Worm (Caenorhabditis elegans) whole organism, L4 larva: ENCODE results near the gene F08D12.12.
A peak's percentile ranks its signal among the peaks of the same experiment; 100 is the strongest.

Source experiments
- F10B5.3 ChIP-seq: sonication (generic microtip); optimal IDR thresholded peaks from 2 replicates; lab custom pipeline; 2016; ENCODE audit warnings: mild to moderate bottlenecking, missing genetic modification characterization, missing compliant biosample characterization
- F26F4.8 ChIP-seq: fragments of 200-800 bp; sonication (Bioruptor generic); conservative IDR thresholded peaks from 2 replicates; pipeline ENCODE4 v1.3.6; 2022; ENCODE audit warnings: missing genetic modification characterization, missing compliant biosample characterization
- F37D6.2 ChIP-seq: sonication (generic microtip); optimal IDR thresholded peaks from 2 replicates; lab custom pipeline; 2016; ENCODE audit warnings: mild to moderate bottlenecking, missing genetic modification characterization, missing compliant biosample characterization
- F49E8.2 ChIP-seq: sonication (generic microtip); optimal IDR thresholded peaks from 2 replicates; lab custom pipeline; 2016; ENCODE audit warnings: missing compliant biosample characterization, mild to moderate bottlenecking, missing genetic modification characterization, borderline replicate concordance
- R02D3.7 ChIP-seq: fragments of 150-350 bp; sonication (generic microtip); optimal IDR thresholded peaks from 3 replicates; lab custom pipeline; 2014; ENCODE audit warnings: missing biosample characterization, missing genetic modification characterization
- Y105C5A.15 ChIP-seq: fragments of 200-800 bp; sonication (Bioruptor generic); IDR thresholded peaks from 2 replicates; pipeline ENCODE4 v1.3.6; 2022; ENCODE audit warnings: missing genetic modification characterization, missing compliant biosample characterization
- Y5F2A.4 ChIP-seq: fragments of 200-800 bp; sonication (Bioruptor generic); optimal IDR thresholded peaks from 2 replicates; lab custom pipeline; 2018; ENCODE audit warnings: mild to moderate bottlenecking, missing genetic modification characterization, missing compliant biosample characterization
- ZK546.5 ChIP-seq, 2 experiments: sonication (generic microtip); optimal IDR thresholded peaks; 2 replicates each; lab custom pipeline; 2017; ENCODE audit warnings: missing biosample characterization in 2 of 2, missing genetic modification characterization in 2 of 2
- aha-1 ChIP-seq: fragments of 150-350 bp; peaks from one replicate; lab custom pipeline; 2014; ENCODE audit warnings: missing biosample characterization, missing genetic modification characterization
- aly-2 ChIP-seq: sonication (generic microtip); optimal IDR thresholded peaks from 2 replicates; lab custom pipeline; 2018; ENCODE audit warnings: missing biosample characterization, missing genetic modification characterization
- arid-1 ChIP-seq: fragments of 200-800 bp; sonication (Bioruptor generic); conservative IDR thresholded peaks from 2 replicates; pipeline ENCODE4 v1.3.6; 2022; ENCODE audit warnings: missing genetic modification reagents, missing genetic modification characterization, missing compliant biosample characterization
- attf-4 ChIP-seq: sonication (generic microtip); optimal IDR thresholded peaks from 3 replicates; lab custom pipeline; 2017; ENCODE audit warnings: missing biosample characterization, missing genetic modification characterization
- ceh-20 ChIP-seq: fragments of 200-800 bp; sonication (Bioruptor generic); IDR thresholded peaks from 2 replicates; pipeline ENCODE4 v1.3.6; 2022; ENCODE audit warnings: missing genetic modification reagents, missing genetic modification characterization, missing compliant biosample characterization
- ces-1 ChIP-seq: fragments of 150-350 bp; sonication (generic microtip); optimal IDR thresholded peaks from 4 replicates; lab custom pipeline; 2014; ENCODE audit warnings: missing biosample characterization, missing genetic modification reagents, missing genetic modification characterization
- cey-2 ChIP-seq: sonication (generic microtip); optimal IDR thresholded peaks from 3 replicates; lab custom pipeline; 2017; ENCODE audit warnings: missing genetic modification characterization, mild to moderate bottlenecking, missing compliant biosample characterization, antibody characterized with exemption, borderline replicate concordance; ENCODE audit not compliant: insufficient read depth
- daf-12 ChIP-seq: fragments of 150-350 bp; optimal IDR thresholded peaks from 2 replicates; lab custom pipeline; 2014; ENCODE audit warnings: missing biosample characterization, missing genetic modification reagents, missing genetic modification characterization
- daf-19 ChIP-seq: fragments of 200-800 bp; sonication (Bioruptor generic); conservative IDR thresholded peaks from 2 replicates; pipeline ENCODE4 v1.3.6; 2022; ENCODE audit warnings: missing genetic modification characterization, missing compliant biosample characterization
- daf-8 ChIP-seq: fragments of 200-800 bp; sonication (Bioruptor generic); IDR thresholded peaks from 2 replicates; pipeline ENCODE4 v1.3.6; 2022; ENCODE audit warnings: missing genetic modification characterization, missing compliant biosample characterization
- dmd-6 ChIP-seq: fragments of 200-800 bp; sonication (Bioruptor generic); IDR thresholded peaks from 2 replicates; pipeline ENCODE4 v1.3.6; 2022; ENCODE audit warnings: missing genetic modification reagents, missing genetic modification characterization, missing compliant biosample characterization
- egl-27 ChIP-seq: sonication (generic microtip); optimal IDR thresholded peaks from 3 replicates; lab custom pipeline; 2017; ENCODE audit warnings: missing biosample characterization, missing genetic modification reagents, missing genetic modification characterization
- egl-43 ChIP-seq: fragments of 200-800 bp; sonication (Bioruptor generic); IDR thresholded peaks from 2 replicates; pipeline ENCODE4 v1.3.6; 2022; ENCODE audit warnings: missing genetic modification reagents, missing genetic modification characterization, missing compliant biosample characterization
- gei-8 ChIP-seq: fragments of 200-800 bp; sonication (Bioruptor generic); optimal IDR thresholded peaks from 2 replicates; lab custom pipeline; 2018; ENCODE audit warnings: mild to moderate bottlenecking, missing genetic modification characterization, missing compliant biosample characterization
- lin-29 ChIP-seq: fragments of 200-800 bp; sonication (Bioruptor generic); IDR thresholded peaks from 2 replicates; pipeline ENCODE4 v1.3.6; 2022; ENCODE audit warnings: missing genetic modification reagents, missing genetic modification characterization, missing compliant biosample characterization
- mdl-1 ChIP-seq, 2 experiments: fragments of 150-350 bp in 1 of 2; sonication (generic microtip) in 1 of 2; optimal IDR thresholded peaks; 2 replicates each; lab custom pipeline; 2014 to 2017; ENCODE audit warnings: missing biosample characterization in 2 of 2, missing genetic modification characterization in 2 of 2
- mdt-29 ChIP-seq: fragments of 200-800 bp; sonication (Bioruptor generic); IDR thresholded peaks from 2 replicates; pipeline ENCODE4 v1.3.6; 2022; ENCODE audit warnings: missing genetic modification reagents, missing genetic modification characterization, missing compliant biosample characterization
- mes-2 ChIP-seq: sonication (generic microtip); optimal IDR thresholded peaks from 2 replicates; lab custom pipeline; 2016; ENCODE audit warnings: missing genotype, mild to moderate bottlenecking, missing genetic modification characterization, missing compliant biosample characterization; ENCODE audit not compliant: poor library complexity, severe bottlenecking
- mxl-3 ChIP-seq: fragments of 200-800 bp; sonication (Bioruptor generic); optimal IDR thresholded peaks from 2 replicates; lab custom pipeline; 2018; ENCODE audit warnings: mild to moderate bottlenecking, missing genetic modification characterization, missing compliant biosample characterization
- nhr-11 ChIP-seq: fragments of 150-350 bp; optimal IDR thresholded peaks from 2 replicates; lab custom pipeline; 2014; ENCODE audit warnings: missing biosample characterization, missing genetic modification characterization
- nhr-111 ChIP-seq: fragments of 200-800 bp; sonication (Bioruptor generic); optimal IDR thresholded peaks from 2 replicates; lab custom pipeline; 2018; ENCODE audit warnings: mild to moderate bottlenecking, missing genetic modification characterization, missing compliant biosample characterization
- nhr-237 ChIP-seq: sonication (generic microtip); optimal IDR thresholded peaks from 2 replicates; lab custom pipeline; 2017; ENCODE audit warnings: missing biosample characterization, missing genetic modification characterization
- nhr-28 ChIP-seq: fragments of 150-350 bp; optimal IDR thresholded peaks from 2 replicates; lab custom pipeline; 2014; ENCODE audit warnings: missing biosample characterization, missing genetic modification characterization
- nhr-48 ChIP-seq: sonication (generic microtip); optimal IDR thresholded peaks from 2 replicates; lab custom pipeline; 2016; ENCODE audit warnings: mild to moderate bottlenecking, missing genetic modification characterization, missing compliant biosample characterization
- nhr-76 ChIP-seq: fragments of 150-350 bp; optimal IDR thresholded peaks from 2 replicates; lab custom pipeline; 2014; ENCODE audit warnings: missing biosample characterization, missing genetic modification characterization
- pqm-1 ChIP-seq: sonication (generic microtip); optimal IDR thresholded peaks from 2 replicates; lab custom pipeline; 2017; ENCODE audit warnings: missing biosample characterization, missing genetic modification characterization
- saeg-2 ChIP-seq: fragments of 200-800 bp; sonication (Bioruptor generic); IDR thresholded peaks from 2 replicates; pipeline ENCODE4 v1.3.6; 2022; ENCODE audit warnings: missing genetic modification reagents, missing genetic modification characterization, missing compliant biosample characterization
- sdz-12 ChIP-seq: fragments of 200-800 bp; sonication (Bioruptor generic); optimal IDR thresholded peaks from 2 replicates; lab custom pipeline; 2018; ENCODE audit warnings: mild to moderate bottlenecking, missing genetic modification characterization, missing compliant biosample characterization
- set-16 ChIP-seq: fragments of 200-800 bp; sonication (Bioruptor generic); IDR thresholded peaks from 2 replicates; pipeline ENCODE4 v1.3.6; 2022; ENCODE audit warnings: missing genetic modification reagents, missing genetic modification characterization, missing compliant biosample characterization
- skn-1 ChIP-seq: fragments of 150-350 bp; optimal IDR thresholded peaks from 2 replicates; lab custom pipeline; 2014; ENCODE audit warnings: missing biosample characterization, missing genetic modification characterization
- spr-3 ChIP-seq: fragments of 200-800 bp; sonication (Bioruptor generic); optimal IDR thresholded peaks from 2 replicates; lab custom pipeline; 2018; ENCODE audit warnings: mild to moderate bottlenecking, missing genetic modification characterization, missing compliant biosample characterization
- unc-39 ChIP-seq: sonication (generic microtip); optimal IDR thresholded peaks from 2 replicates; lab custom pipeline; 2017; ENCODE audit warnings: missing biosample characterization, missing genetic modification characterization
- unc-62 ChIP-seq, 3 experiments: fragments of 150-350 bp in 1 of 3; sonication (generic microtip); optimal IDR thresholded peaks in 2 of 3; peaks in 1 of 3; 1 replicate in 1 of 3; 2 replicates in 2 of 3; lab custom pipeline; 2014 to 2017; ENCODE audit warnings: missing biosample characterization in 3 of 3, missing genetic modification characterization in 3 of 3, missing genetic modification reagents in 3 of 3, missing genotype in 1 of 3
- vab-7 ChIP-seq: fragments of 200-800 bp; sonication (Bioruptor generic); IDR thresholded peaks from 2 replicates; pipeline ENCODE4 v1.3.6; 2022; ENCODE audit warnings: missing genetic modification reagents, missing genetic modification characterization, missing compliant biosample characterization
- zip-11 ChIP-seq: fragments of 200-800 bp; sonication (Bioruptor generic); IDR thresholded peaks from 2 replicates; pipeline ENCODE4 v1.3.6; 2022; ENCODE audit warnings: missing genetic modification characterization, missing compliant biosample characterization

The F08D12.12 gene

ce11 chrII:2747956-2748621 is 38.8 kb downstream of the F08D12.12 start (continued):
- no peak for TF ChIP-seq lin-29 (GFP tag; lab: Robert Waterston, UW)
- no peak for TF ChIP-seq mes-2 (tag; lab: Kevin White, UChicago)
- no peak for TF ChIP-seq nhr-237 (tag; lab: Kevin White, UChicago)
- TF ChIP-seq Y5F2A.4, result no peak
- TF ChIP-seq aly-2 (tag; lab: Kevin White, UChicago), result no peak
- TF ChIP-seq ces-1 (GFP tag; lab: Kevin White, UChicago), result no peak
- no peak for TF ChIP-seq dmd-6
- TF ChIP-seq spr-3 (GFP tag; lab: Kevin White, UChicago), result no peak
- no peak for TF ChIP-seq sdz-12 (GFP tag; lab: Kevin White, UChicago)
- TF ChIP-seq unc-62 (GFP tag; optimal IDR thresholded peaks at IDR 0.05 in 1 of 2; lab: Kevin White, UChicago), result peak in 1 of 2 experiments; percentile 99
- no peak for TF ChIP-seq unc-62 (tag; optimal IDR thresholded peaks at IDR 0.05; lab: Kevin White, UChicago)
- no peak for TF ChIP-seq cey-2 (tag; lab: Kevin White, UChicago)
- TF ChIP-seq arid-1 (GFP tag; lab: Robert Waterston, UW), result no peak
- TF ChIP-seq mdl-1 (tag; optimal IDR thresholded peaks at IDR 0.05; lab: Kevin White, UChicago), result peak in 1 of 2 experiments; percentile 14
- TF ChIP-seq nhr-28 (tag; lab: Kevin White, UChicago), result no peak
- no peak; the same call in 1 of the 2 replicates for TF ChIP-seq ceh-20 (GFP tag; lab: Robert Waterston, UW)
- no peak for TF ChIP-seq daf-8 (GFP tag; lab: Robert Waterston, UW)
- TF ChIP-seq pqm-1, result no peak
- TF ChIP-seq vab-7, result no peak
- no peak for TF ChIP-seq R02D3.7 (tag; lab: Kevin White, UChicago)
- no peak for TF ChIP-seq daf-19 (GFP tag; lab: Robert Waterston, UW)
- peak; percentile 33; the same call in 1 of the 2 replicates for TF ChIP-seq egl-43 (GFP tag; lab: Robert Waterston, UW)
- no peak for TF ChIP-seq skn-1 (tag; lab: Kevin White, UChicago)
- no peak for TF ChIP-seq Y105C5A.15 (GFP tag; lab: Robert Waterston, UW)
- no peak for TF ChIP-seq attf-4 (tag; lab: Kevin White, UChicago)
- TF ChIP-seq F37D6.2 (tag; lab: Kevin White, UChicago), result peak; percentile 67
- TF ChIP-seq ZK546.5 (tag; optimal IDR thresholded peaks at IDR 0.05; lab: Kevin White, UChicago), result no peak
- no peak for TF ChIP-seq nhr-111 (GFP tag; lab: Kevin White, UChicago)
- no peak for TF ChIP-seq egl-27
- no peak for TF ChIP-seq gei-8
- TF ChIP-seq zip-11 (GFP tag; lab: Robert Waterston, UW), result no peak
- no peak for TF ChIP-seq nhr-76 (tag; lab: Kevin White, UChicago)

DNA sequence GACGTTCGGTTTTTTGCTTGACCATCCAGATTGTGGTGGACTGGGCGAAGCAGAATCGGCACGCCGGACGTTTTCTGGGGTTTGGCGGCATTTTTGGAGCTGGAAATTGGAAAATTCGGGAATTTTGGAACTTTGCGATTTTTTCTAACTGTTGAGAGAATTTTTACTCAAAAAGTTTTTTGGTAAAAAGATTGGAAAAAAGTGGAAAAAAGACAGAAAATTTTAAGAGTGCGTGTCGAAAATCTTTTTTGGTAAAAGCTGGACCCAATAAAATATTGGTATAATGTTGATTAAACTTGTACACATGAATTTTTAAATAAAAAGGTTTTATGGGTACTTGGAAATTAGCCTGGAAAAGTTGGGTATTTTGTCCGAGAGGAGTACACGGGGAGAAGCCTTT is 44.6 kb downstream of the F08D12.12 start, which contains the start of gene T05A8.7:
Gene T05A8.7, minus strand, starts transcription at position 101 of the 400 bp plus-strand sequence.
- no peak for TF ChIP-seq mdt-29 (GFP tag; lab: Robert Waterston, UW)
- TF ChIP-seq unc-62 (GFP tag; optimal IDR thresholded peaks at IDR 0.05 in 1 of 2; lab: Kevin White, UChicago), result peak in 1 of 2 experiments; percentile 51
- no peak for TF ChIP-seq unc-62 (tag; optimal IDR thresholded peaks at IDR 0.05; lab: Kevin White, UChicago)

DNA sequence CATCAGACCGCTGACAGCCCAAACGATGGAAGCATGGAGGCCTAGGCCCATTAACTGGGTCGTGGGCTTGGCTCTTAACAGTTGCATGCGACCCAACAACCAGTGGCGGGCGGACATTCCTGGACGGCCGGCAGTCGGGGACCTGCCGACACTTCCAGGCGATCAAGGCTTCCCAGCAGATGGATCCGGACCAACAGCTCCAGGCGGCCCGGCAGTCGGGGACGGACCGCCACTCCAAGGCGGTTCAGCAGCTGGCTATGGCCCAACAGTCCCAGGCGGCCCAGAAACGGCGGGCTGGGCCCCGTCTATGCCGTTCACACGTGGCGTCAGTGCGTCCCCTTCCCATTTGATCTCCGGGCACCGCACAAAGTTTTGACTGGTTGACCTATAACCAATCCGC is 45.5 kb downstream of the F08D12.12 start:
- TF ChIP-seq mxl-3 (GFP tag; lab: Kevin White, UChicago) (no peak), aha-1 (peak; percentile 16), vab-7 (no peak), mdt-29 (GFP tag; lab: Robert Waterston, UW) (no peak), nhr-11 (tag; lab: Kevin White, UChicago) (no peak), F49E8.2 (tag; lab: Kevin White, UChicago) (no peak), set-16 (peak; percentile 96), unc-62 (GFP tag; optimal IDR thresholded peaks at IDR 0.05 in 1 of 2; lab: Kevin White, UChicago) (no peak), unc-62 (tag; optimal IDR thresholded peaks at IDR 0.05; lab: Kevin White, UChicago) (no peak), F10B5.3 (no peak), daf-12 (tag; lab: Kevin White, UChicago) (no peak), unc-39 (no peak), nhr-48 (no peak), F26F4.8 (no peak), saeg-2 (0 out of 2 replicates have a peak, but pooled peaks have one; percentile 24)
